Fruit fly (Drosophila melanogaster): Measurements from ENCODE around the gene CG13138.

dm6 chr2L:10351130-10351529, 49.3 kb upstream of the CG13138 start:
- TF ChIP-seq Abd-B (GFP tag; optimal IDR thresholded peaks at IDR 0.05) = no peak
- TF ChIP-seq Hr83 (GFP tag; optimal IDR thresholded peaks at IDR 0.05; ENCODE audit: poor library complexity, severe bottlenecking) = no peak
- no peak for TF ChIP-seq h (GFP tag; optimal IDR thresholded peaks at IDR 0.05)
- TF ChIP-seq br (GFP tag; optimal IDR thresholded peaks at IDR 0.05) = no peak
- no peak for TF ChIP-seq psq (GFP tag; optimal IDR thresholded peaks at IDR 0.05)
- no peak for TF ChIP-seq ey (GFP tag; optimal IDR thresholded peaks at IDR 0.05)
- TF ChIP-seq Mio (GFP tag; optimal IDR thresholded peaks at IDR 0.05) = no peak
- TF ChIP-seq Rel (GFP tag; optimal IDR thresholded peaks at IDR 0.05) = no peak
- TF ChIP-seq Rel (tag; optimal IDR thresholded peaks at IDR 0.05) = no peak
- TF ChIP-seq Hr78 (GFP tag; optimal IDR thresholded peaks at IDR 0.05) = no peak
- TF ChIP-seq Dfd (GFP tag; optimal IDR thresholded peaks at IDR 0.05) = no peak
- no peak for TF ChIP-seq jim (GFP tag; optimal IDR thresholded peaks at IDR 0.05)
- TF ChIP-seq pan (optimal IDR thresholded peaks at IDR 0.05) = no peak
- TF ChIP-seq OdsH (GFP tag; optimal IDR thresholded peaks at IDR 0.05) = no peak

Measured in whole organism, wandering third instar larva.